Worm (Caenorhabditis elegans) whole organism, midembryonic: ENCODE data around the gene ric-7.

Source experiments
- T22C8.4 ChIP-seq: fragments of 200-800 bp; sonication (Bioruptor generic); IDR thresholded peaks from 2 replicates; pipeline ENCODE4 v1.3.6; 2022; ENCODE audit warnings: missing genetic modification characterization, missing compliant biosample characterization
- cog-1 ChIP-seq: sonication (generic microtip); optimal IDR thresholded peaks from 2 replicates; lab custom pipeline; 2016; ENCODE audit warnings: missing genetic modification characterization, missing compliant biosample characterization
- flt-1 ChIP-seq: fragments of 200-800 bp; sonication (Bioruptor generic); IDR thresholded peaks from 2 replicates; pipeline ENCODE4 v1.3.6; 2022; ENCODE audit warnings: missing genetic modification characterization, missing compliant biosample characterization
- klf-2 ChIP-seq: fragments of 200-800 bp; sonication (Bioruptor generic); conservative IDR thresholded peaks from 2 replicates; pipeline ENCODE4 v1.3.6; 2022; ENCODE audit warnings: missing genetic modification reagents, missing genetic modification characterization, missing compliant biosample characterization
- ref-1 ChIP-seq: fragments of 200-800 bp; sonication (Bioruptor generic); conservative IDR thresholded peaks from 2 replicates; pipeline ENCODE4 v1.3.6; 2022; ENCODE audit warnings: missing genetic modification reagents, missing genetic modification characterization, missing compliant biosample characterization
- tab-1 ChIP-seq: fragments of 200-800 bp; sonication (Bioruptor generic); IDR thresholded peaks from 2 replicates; pipeline ENCODE4 v1.3.6; 2022; ENCODE audit warnings: missing genetic modification characterization, missing compliant biosample characterization

DNA sequence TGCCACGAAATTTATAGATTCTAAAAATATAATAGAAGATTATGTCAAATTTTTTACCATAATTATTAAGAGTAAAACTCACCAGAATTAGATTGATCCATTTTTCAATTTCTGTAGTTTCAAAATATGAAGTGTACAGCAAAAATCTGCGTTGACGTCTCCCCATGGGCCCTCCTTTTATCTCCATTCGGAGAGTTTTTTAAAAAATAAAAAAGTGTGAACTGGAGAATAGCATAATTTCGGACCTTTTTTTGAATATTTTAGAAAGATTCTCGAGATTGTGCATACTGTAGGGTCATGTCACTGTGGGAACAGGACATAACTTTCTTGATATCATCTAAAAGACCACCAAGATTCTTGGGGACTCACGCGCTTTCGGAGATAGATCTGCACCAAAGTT, 63.6 kb downstream of the ric-7 start, which contains the start of gene dpr-1:
- TF ChIP-seq T22C8.4 (no peak), tab-1 (no peak), klf-2 (GFP tag; lab: Robert Waterston, UW) (no peak), cog-1 (no peak), ref-1 (GFP tag; lab: Robert Waterston, UW) (no peak), flt-1 (no peak)
